Worm (Caenorhabditis elegans) whole organism, L4 larva: ENCODE results near the gene catp-8.
A peak's percentile ranks its signal among the peaks of the same experiment; 100 is the strongest.

Experiments
- F10B5.3 ChIP-seq: sonication (generic microtip); optimal IDR thresholded peaks from 2 replicates; lab custom pipeline; 2016; ENCODE audit warnings: mild to moderate bottlenecking, missing genetic modification characterization, missing compliant biosample characterization
- F26F4.8 ChIP-seq: fragments of 200-800 bp; sonication (Bioruptor generic); conservative IDR thresholded peaks from 2 replicates; pipeline ENCODE4 v1.3.6; 2022; ENCODE audit warnings: missing genetic modification characterization, missing compliant biosample characterization
- F37D6.2 ChIP-seq: sonication (generic microtip); optimal IDR thresholded peaks from 2 replicates; lab custom pipeline; 2016; ENCODE audit warnings: mild to moderate bottlenecking, missing genetic modification characterization, missing compliant biosample characterization
- R02D3.7 ChIP-seq: fragments of 150-350 bp; sonication (generic microtip); optimal IDR thresholded peaks from 3 replicates; lab custom pipeline; 2014; ENCODE audit warnings: missing biosample characterization, missing genetic modification characterization
- T20F7.1 ChIP-seq: fragments of 200-800 bp; sonication (Bioruptor generic); optimal IDR thresholded peaks from 2 replicates; lab custom pipeline; 2018; ENCODE audit warnings: mild to moderate bottlenecking, missing genetic modification characterization, missing compliant biosample characterization
- Y48G9A.11 ChIP-seq: fragments of 200-800 bp; sonication (Bioruptor generic); IDR thresholded peaks from 2 replicates; pipeline ENCODE4 v1.3.6; 2022; ENCODE audit warnings: missing genetic modification reagents, missing genetic modification characterization, missing compliant biosample characterization
- Y75B8A.6 ChIP-seq: fragments of 200-800 bp; sonication (Bioruptor generic); IDR thresholded peaks from 2 replicates; pipeline ENCODE4 v1.3.6; 2022; ENCODE audit warnings: missing genetic modification reagents, missing genetic modification characterization, missing compliant biosample characterization
- ZK546.5 ChIP-seq, 2 experiments: sonication (generic microtip); optimal IDR thresholded peaks; 2 replicates each; lab custom pipeline; 2017; ENCODE audit warnings: missing biosample characterization in 2 of 2, missing genetic modification characterization in 2 of 2
- aha-1 ChIP-seq: fragments of 150-350 bp; peaks from one replicate; lab custom pipeline; 2014; ENCODE audit warnings: missing biosample characterization, missing genetic modification characterization
- aly-2 ChIP-seq: sonication (generic microtip); optimal IDR thresholded peaks from 2 replicates; lab custom pipeline; 2018; ENCODE audit warnings: missing biosample characterization, missing genetic modification characterization
- ceh-28 ChIP-seq: fragments of 150-350 bp; optimal IDR thresholded peaks from 2 replicates; lab custom pipeline; 2014; ENCODE audit warnings: missing biosample characterization, missing genetic modification reagents, missing genetic modification characterization
- ceh-32 ChIP-seq: sonication (generic microtip); optimal IDR thresholded peaks from 2 replicates; lab custom pipeline; 2016; ENCODE audit warnings: mild to moderate bottlenecking, missing genetic modification characterization, missing compliant biosample characterization; ENCODE audit not compliant: poor library complexity
- ceh-62 ChIP-seq: sonication (generic microtip); optimal IDR thresholded peaks from 2 replicates; lab custom pipeline; 2017; ENCODE audit warnings: missing biosample characterization, missing genetic modification characterization
- ceh-82 ChIP-seq: sonication (generic microtip); optimal IDR thresholded peaks from 2 replicates; lab custom pipeline; 2017; ENCODE audit warnings: missing biosample characterization, missing genetic modification characterization
- cey-2 ChIP-seq: sonication (generic microtip); optimal IDR thresholded peaks from 3 replicates; lab custom pipeline; 2017; ENCODE audit warnings: missing genetic modification characterization, mild to moderate bottlenecking, missing compliant biosample characterization, antibody characterized with exemption, borderline replicate concordance; ENCODE audit not compliant: insufficient read depth
- daf-16 ChIP-seq, 3 experiments: sonication (generic microtip); optimal IDR thresholded peaks; 2 replicates each; lab custom pipeline; 2016 to 2017; ENCODE audit warnings: missing genetic modification characterization in 3 of 3, missing genetic modification reagents in 3 of 3, mild to moderate bottlenecking in 2 of 3, missing compliant biosample characterization in 2 of 3, missing biosample characterization in 1 of 3, moderate library complexity in 1 of 3
- daf-8 ChIP-seq: fragments of 200-800 bp; sonication (Bioruptor generic); IDR thresholded peaks from 2 replicates; pipeline ENCODE4 v1.3.6; 2022; ENCODE audit warnings: missing genetic modification characterization, missing compliant biosample characterization
- dpl-1 ChIP-seq: fragments of 150-350 bp; optimal IDR thresholded peaks from 2 replicates; lab custom pipeline; 2014; ENCODE audit warnings: missing biosample characterization, missing genetic modification reagents, missing genetic modification characterization
- egl-27 ChIP-seq: sonication (generic microtip); optimal IDR thresholded peaks from 3 replicates; lab custom pipeline; 2017; ENCODE audit warnings: missing biosample characterization, missing genetic modification reagents, missing genetic modification characterization
- egl-43 ChIP-seq: fragments of 200-800 bp; sonication (Bioruptor generic); IDR thresholded peaks from 2 replicates; pipeline ENCODE4 v1.3.6; 2022; ENCODE audit warnings: missing genetic modification reagents, missing genetic modification characterization, missing compliant biosample characterization
- fkh-10 ChIP-seq: fragments of 150-350 bp; optimal IDR thresholded peaks from 2 replicates; lab custom pipeline; 2014; ENCODE audit warnings: missing biosample characterization, missing genetic modification reagents, missing genetic modification characterization
- hif-1 ChIP-seq, 2 experiments: sonication (generic microtip); optimal IDR thresholded peaks; 2 replicates each; lab custom pipeline; 2016 to 2017; ENCODE audit warnings: missing compliant biosample characterization in 2 of 2, missing genetic modification characterization in 2 of 2, missing genetic modification reagents in 2 of 2, missing genotype in 2 of 2, mild to moderate bottlenecking in 1 of 2
- jun-1 ChIP-seq: fragments of 150-350 bp; optimal IDR thresholded peaks from 2 replicates; lab custom pipeline; 2014; ENCODE audit warnings: missing biosample characterization, missing genetic modification reagents, missing genetic modification characterization
- lin-1 ChIP-seq: fragments of 200-800 bp; sonication (Bioruptor generic); IDR thresholded peaks from 2 replicates; pipeline ENCODE4 v1.3.6; 2022; ENCODE audit warnings: missing genetic modification reagents, missing genetic modification characterization, missing compliant biosample characterization
- lin-29 ChIP-seq: fragments of 200-800 bp; sonication (Bioruptor generic); IDR thresholded peaks from 2 replicates; pipeline ENCODE4 v1.3.6; 2022; ENCODE audit warnings: missing genetic modification reagents, missing genetic modification characterization, missing compliant biosample characterization
- lin-39 ChIP-seq: fragments of 150-350 bp; optimal IDR thresholded peaks from 2 replicates; lab custom pipeline; 2014; ENCODE audit warnings: missing biosample characterization, missing genetic modification reagents, missing genetic modification characterization
- lsy-2 ChIP-seq, 2 experiments: fragments of 150-350 bp in 1 of 2; sonication (generic microtip) in 1 of 2; optimal IDR thresholded peaks; 2 replicates each; lab custom pipeline; 2014 to 2017; ENCODE audit warnings: missing biosample characterization in 2 of 2, missing genetic modification characterization in 2 of 2
- madf-5 ChIP-seq, 2 experiments: fragments of 200-800 bp; sonication (Bioruptor generic); IDR thresholded peaks; 2 replicates each; pipeline ENCODE4 v1.3.6; 2022; ENCODE audit warnings: missing compliant biosample characterization in 2 of 2, missing genetic modification characterization in 2 of 2
- mdl-1 ChIP-seq, 2 experiments: fragments of 150-350 bp in 1 of 2; sonication (generic microtip) in 1 of 2; optimal IDR thresholded peaks; 2 replicates each; lab custom pipeline; 2014 to 2017; ENCODE audit warnings: missing biosample characterization in 2 of 2, missing genetic modification characterization in 2 of 2
- mes-2 ChIP-seq: sonication (generic microtip); optimal IDR thresholded peaks from 2 replicates; lab custom pipeline; 2016; ENCODE audit warnings: missing genotype, mild to moderate bottlenecking, missing genetic modification characterization, missing compliant biosample characterization; ENCODE audit not compliant: poor library complexity, severe bottlenecking
- mxl-2 ChIP-seq: fragments of 200-800 bp; sonication (Bioruptor generic); conservative IDR thresholded peaks from 2 replicates; pipeline ENCODE4 v1.3.6; 2022; ENCODE audit warnings: missing genetic modification reagents, missing genetic modification characterization, missing compliant biosample characterization
- mxl-3 ChIP-seq: fragments of 200-800 bp; sonication (Bioruptor generic); optimal IDR thresholded peaks from 2 replicates; lab custom pipeline; 2018; ENCODE audit warnings: mild to moderate bottlenecking, missing genetic modification characterization, missing compliant biosample characterization
- nhr-10 ChIP-seq: fragments of 150-350 bp; optimal IDR thresholded peaks from 2 replicates; lab custom pipeline; 2014; ENCODE audit warnings: missing biosample characterization, missing genetic modification characterization
- nhr-25 ChIP-seq: sonication (generic microtip); optimal IDR thresholded peaks from 2 replicates; lab custom pipeline; 2017; ENCODE audit warnings: missing genetic modification characterization, mild to moderate bottlenecking, missing compliant biosample characterization, antibody characterized with exemption, moderate library complexity, borderline replicate concordance; ENCODE audit not compliant: insufficient read depth
- nhr-41 ChIP-seq: fragments of 200-800 bp; sonication (Bioruptor generic); IDR thresholded peaks from 2 replicates; pipeline ENCODE4 v1.3.6; 2022; ENCODE audit warnings: missing genetic modification reagents, missing genetic modification characterization, missing compliant biosample characterization
- nhr-48 ChIP-seq: sonication (generic microtip); optimal IDR thresholded peaks from 2 replicates; lab custom pipeline; 2016; ENCODE audit warnings: mild to moderate bottlenecking, missing genetic modification characterization, missing compliant biosample characterization
- saeg-2 ChIP-seq: fragments of 200-800 bp; sonication (Bioruptor generic); IDR thresholded peaks from 2 replicates; pipeline ENCODE4 v1.3.6; 2022; ENCODE audit warnings: missing genetic modification reagents, missing genetic modification characterization, missing compliant biosample characterization
- tag-97 ChIP-seq: fragments of 200-800 bp; sonication (Bioruptor generic); IDR thresholded peaks from 2 replicates; pipeline ENCODE4 v1.3.6; 2022; ENCODE audit warnings: missing genetic modification characterization, missing compliant biosample characterization
- unc-130 ChIP-seq: sonication (generic microtip); optimal IDR thresholded peaks from 2 replicates; lab custom pipeline; 2016; ENCODE audit warnings: missing genetic modification reagents, missing genetic modification characterization, missing compliant biosample characterization
- zag-1 ChIP-seq: fragments of 150-350 bp; optimal IDR thresholded peaks from 2 replicates; lab custom pipeline; 2014; ENCODE audit warnings: missing biosample characterization, missing genetic modification characterization
- zip-11 ChIP-seq: fragments of 200-800 bp; sonication (Bioruptor generic); IDR thresholded peaks from 2 replicates; pipeline ENCODE4 v1.3.6; 2022; ENCODE audit warnings: missing genetic modification characterization, missing compliant biosample characterization
- ztf-11 ChIP-seq: fragments of 150-350 bp; optimal IDR thresholded peaks from 2 replicates; lab custom pipeline; 2014; ENCODE audit warnings: missing biosample characterization, missing genetic modification characterization
- ztf-7 ChIP-seq: fragments of 150-350 bp; optimal IDR thresholded peaks from 2 replicates; lab custom pipeline; 2014; ENCODE audit warnings: missing biosample characterization, missing genetic modification characterization

The catp-8 gene

DNA sequence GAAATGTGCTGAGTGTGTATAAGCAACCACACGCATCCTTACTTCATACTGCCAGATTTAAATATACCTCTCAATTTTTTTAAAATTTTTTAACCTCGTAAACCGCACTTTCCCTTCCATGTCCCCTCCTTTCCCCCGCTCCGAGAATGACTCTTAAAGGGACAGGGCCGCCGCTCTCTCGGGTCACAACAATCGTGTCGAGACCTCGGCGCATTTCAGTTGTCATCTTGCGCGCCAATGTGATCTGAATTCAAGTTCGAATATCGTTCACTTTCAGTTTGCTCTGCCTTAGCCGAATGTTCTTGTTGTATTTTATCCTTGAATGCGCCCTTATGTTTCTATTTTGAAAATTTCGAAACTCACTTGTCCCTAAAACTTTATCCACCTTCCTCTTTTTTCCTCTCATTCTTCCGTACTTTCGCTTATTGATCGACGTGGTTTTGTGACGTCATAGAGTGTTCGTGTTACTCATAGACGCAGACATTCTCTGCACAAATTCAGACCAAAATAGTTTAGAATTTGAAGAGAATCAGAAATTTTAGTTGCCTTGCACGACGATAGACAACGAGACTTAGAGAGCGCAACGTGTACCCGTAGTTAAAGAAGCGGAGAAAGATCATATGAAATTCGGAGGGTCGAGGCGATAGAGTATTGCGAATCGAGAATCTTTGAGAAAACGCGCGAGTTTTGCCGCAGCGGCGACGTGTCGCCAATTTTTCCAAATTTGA is 43.3 kb upstream of the catp-8 start (continued):
- peak; percentile 18 for TF ChIP-seq ztf-7
- 0 out of 2 replicates have a peak, but pooled peaks have one; percentile 21 for TF ChIP-seq saeg-2
- TF ChIP-seq ceh-62 (tag; lab: Kevin White, UChicago), result no peak
- TF ChIP-seq ceh-82, result no peak
- TF ChIP-seq mdl-1 (tag; optimal IDR thresholded peaks at IDR 0.05; lab: Kevin White, UChicago), result peak in 1 of 2 experiments; percentile 65
- TF ChIP-seq mes-2 (tag; lab: Kevin White, UChicago), result peak; percentile 67
- TF ChIP-seq lin-1 (GFP tag; lab: Robert Waterston, UW), result no peak
- no peak for TF ChIP-seq ceh-32 (tag; lab: Kevin White, UChicago)
- peak; percentile 77 for TF ChIP-seq nhr-48 (tag; lab: Kevin White, UChicago)
- TF ChIP-seq Y75B8A.6 (GFP tag; lab: Robert Waterston, UW), result no peak

DNA sequence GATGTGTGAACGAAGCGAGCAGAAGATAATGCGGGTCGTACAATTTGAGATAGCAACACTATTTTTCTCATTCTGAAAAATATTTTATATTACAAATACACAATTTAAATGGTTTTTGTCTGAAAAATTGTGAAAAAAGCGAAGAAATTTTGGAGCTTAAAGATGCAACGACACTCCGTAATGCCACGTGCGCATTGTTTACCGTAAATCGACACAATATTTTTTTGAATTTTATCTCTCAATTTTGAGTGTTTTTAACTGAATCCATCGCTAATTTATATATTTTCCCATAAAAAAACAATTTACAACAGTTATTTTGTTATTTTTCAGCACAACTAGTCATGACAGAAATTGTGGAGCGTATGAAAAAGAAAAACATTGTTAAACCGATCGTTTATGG is 41.9 kb upstream of the catp-8 start, which contains the start of the genes M04B2.4 and gfl-1:
Gene M04B2.4, minus strand, starts transcription at position 72 of the 400 bp plus-strand sequence.
Gene gfl-1, plus strand, starts transcription at position 331 of the 400 bp plus-strand sequence.
- TF ChIP-seq dpl-1 (GFP tag; lab: Kevin White, UChicago) (peak; percentile 56), ztf-11 (tag; lab: Kevin White, UChicago) (no peak), Y48G9A.11 (peak; percentile 89), T20F7.1 (GFP tag; lab: Kevin White, UChicago) (peak; percentile 96), cey-2 (no peak), lin-29 (GFP tag; lab: Robert Waterston, UW) (no peak), nhr-25 (tag; lab: Kevin White, UChicago) (no peak), mes-2 (tag; lab: Kevin White, UChicago) (no peak), mxl-2 (GFP tag; lab: Robert Waterston, UW) (no peak), madf-5 (GFP tag; IDR thresholded peaks at IDR 0.05; lab: Robert Waterston, UW) (no peak), zip-11 (GFP tag; lab: Robert Waterston, UW) (no peak), egl-27 (tag; lab: Kevin White, UChicago) (no peak), zag-1 (tag; lab: Kevin White, UChicago) (no peak), F10B5.3 (tag; lab: Kevin White, UChicago) (no peak), ceh-28 (tag; lab: Kevin White, UChicago) (no peak), aly-2 (tag; lab: Kevin White, UChicago) (no peak), ceh-32 (tag; lab: Kevin White, UChicago) (no peak), fkh-10 (GFP tag; lab: Kevin White, UChicago) (no peak), egl-43 (GFP tag; lab: Robert Waterston, UW) (no peak), ZK546.5 (tag; optimal IDR thresholded peaks at IDR 0.05; lab: Kevin White, UChicago) (no peak), F37D6.2 (no peak), daf-16 (GFP tag; optimal IDR thresholded peaks at IDR 0.05; lab: Kevin White, UChicago) (no peak), daf-16 (tag; optimal IDR thresholded peaks at IDR 0.05; lab: Kevin White, UChicago) (no peak), aha-1 (tag; lab: Kevin White, UChicago) (no peak), nhr-10 (tag; lab: Kevin White, UChicago) (no peak), ztf-7 (peak; percentile 28), F26F4.8 (GFP tag; lab: Robert Waterston, UW) (no peak), jun-1 (no peak), unc-130 (no peak), lsy-2 (tag; optimal IDR thresholded peaks at IDR 0.05; lab: Kevin White, UChicago) (peak in 1 of 2 experiments; percentile 55), tag-97 (GFP tag; lab: Robert Waterston, UW) (no peak), mxl-3 (GFP tag; lab: Kevin White, UChicago) (no peak), R02D3.7 (tag; lab: Kevin White, UChicago) (peak; percentile 74), ceh-62 (tag; lab: Kevin White, UChicago) (no peak), nhr-41 (GFP tag; lab: Robert Waterston, UW) (no peak), hif-1 (tag; optimal IDR thresholded peaks at IDR 0.05; lab: Kevin White, UChicago) (no peak), lin-39 (tag; lab: Kevin White, UChicago) (no peak), daf-8 (GFP tag; lab: Robert Waterston, UW) (no peak)
